Worm (Caenorhabditis elegans) whole organism, young adult: Measurements from ENCODE around the gene lonp-2.

Source experiments
- B0261.1 ChIP-seq: sonication (generic microtip); optimal IDR thresholded peaks from 2 replicates; lab custom pipeline; 2016; ENCODE audit warnings: mild to moderate bottlenecking, missing genetic modification characterization, moderate library complexity, missing compliant biosample characterization
- F33H1.4 ChIP-seq: fragments of 200-800 bp; sonication (Bioruptor generic); IDR thresholded peaks from 2 replicates; pipeline ENCODE4 v1.3.6; 2022; ENCODE audit warnings: missing genetic modification reagents, missing genetic modification characterization, missing compliant biosample characterization
- F37B4.10 ChIP-seq: fragments of 200-800 bp; sonication (Bioruptor generic); IDR thresholded peaks from 2 replicates; pipeline ENCODE4 v1.3.6; 2022; ENCODE audit warnings: missing genetic modification characterization, missing compliant biosample characterization
- ama-1 ChIP-seq, 3 experiments: fragments of 150-350 bp in 1 of 3; sonication (generic microtip) in 2 of 3; optimal IDR thresholded peaks; 2 replicates each; lab custom pipeline; 2014 to 2018; ENCODE audit warnings: missing biosample characterization in 2 of 3, missing genetic modification characterization in 2 of 3, missing genetic modification reagents in 2 of 3
- lin-35 ChIP-seq, 3 experiments: fragments of 150-350 bp in 2 of 3; sonication (generic microtip) in 1 of 3; optimal IDR thresholded peaks; 2 replicates each; lab custom pipeline; 2014 to 2018; ENCODE audit warnings: missing biosample characterization in 3 of 3, missing genetic modification characterization in 3 of 3, missing genetic modification reagents in 3 of 3
- snpc-1.3 ChIP-seq: sonication (generic microtip); optimal IDR thresholded peaks from 2 replicates; lab custom pipeline; 2017; ENCODE audit warnings: missing genetic modification characterization, mild to moderate bottlenecking, missing compliant biosample characterization, antibody characterized with exemption, moderate library complexity, missing genotype, missing genetic modification reagents; ENCODE audit not compliant: insufficient read depth

DNA sequence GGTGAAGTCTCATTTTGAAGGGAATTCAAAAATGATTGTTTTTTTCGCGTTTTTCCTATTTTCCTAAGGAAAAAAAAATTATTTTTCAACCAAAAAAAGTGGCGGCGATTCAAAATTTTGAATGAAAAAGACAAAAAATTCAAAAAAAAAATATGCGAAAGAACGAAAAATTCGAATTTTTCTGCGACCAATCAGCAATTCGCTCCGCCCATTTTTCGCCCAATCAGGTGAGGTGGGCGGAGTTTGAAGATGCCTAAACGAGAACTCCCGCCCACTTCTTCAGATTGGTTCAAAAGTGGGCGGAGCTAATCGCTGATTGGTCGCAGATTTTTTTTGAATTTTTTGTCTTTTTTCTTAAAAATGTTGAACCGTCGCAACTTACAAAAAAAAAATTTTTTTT is 43.6 kb upstream of the lonp-2 start:
- TF ChIP-seq F33H1.4 (GFP tag; lab: Robert Waterston, UW) = no peak
- TF ChIP-seq F37B4.10 = no peak
- no peak for TF ChIP-seq ama-1 (optimal IDR thresholded peaks at IDR 0.05; lab: Kevin White, UChicago)
- TF ChIP-seq ama-1 (GFP tag; optimal IDR thresholded peaks at IDR 0.05; lab: Kevin White, UChicago) = no peak
- TF ChIP-seq B0261.1 (tag; lab: Kevin White, UChicago) = no peak
- TF ChIP-seq snpc-1.3 (tag; lab: Kevin White, UChicago) = no peak
- TF ChIP-seq lin-35 (GFP tag; optimal IDR thresholded peaks at IDR 0.05; lab: Kevin White, UChicago) = no peak
